Worm (Caenorhabditis elegans) whole organism, late embryonic: ENCODE data around the gene srh-46.

Source experiments
- K09A11.1 ChIP-seq: sonication (generic microtip); optimal IDR thresholded peaks from 2 replicates; lab custom pipeline; 2017; ENCODE audit warnings: antibody characterized with exemption, mild to moderate bottlenecking, missing genetic modification characterization, missing compliant biosample characterization; ENCODE audit not compliant: insufficient read depth
- ahr-1 ChIP-seq: sonication (generic microtip); optimal IDR thresholded peaks from 2 replicates; lab custom pipeline; 2016; ENCODE audit warnings: missing genetic modification characterization, missing compliant biosample characterization
- ama-1 ChIP-seq: fragments of 150-350 bp; optimal IDR thresholded peaks from 2 replicates; lab custom pipeline; 2014
- ceh-14 ChIP-seq: sonication (generic microtip); optimal IDR thresholded peaks from 2 replicates; lab custom pipeline; 2016; ENCODE audit warnings: missing genotype, missing genetic modification characterization, missing compliant biosample characterization
- ceh-18 ChIP-seq: sonication (generic microtip); optimal IDR thresholded peaks from 2 replicates; lab custom pipeline; 2016; ENCODE audit warnings: missing genetic modification characterization, missing compliant biosample characterization
- ceh-19 ChIP-seq: fragments of 200-800 bp; sonication (Bioruptor generic); optimal IDR thresholded peaks from 2 replicates; lab custom pipeline; 2018; ENCODE audit warnings: mild to moderate bottlenecking, missing genetic modification characterization, missing compliant biosample characterization
- ceh-30 ChIP-seq: fragments of 150-350 bp; optimal IDR thresholded peaks from 2 replicates; lab custom pipeline; 2014; ENCODE audit warnings: missing biosample characterization, missing genetic modification characterization
- ceh-31 ChIP-seq: sonication (generic microtip); optimal IDR thresholded peaks from 2 replicates; lab custom pipeline; 2016; ENCODE audit warnings: missing genetic modification characterization, missing compliant biosample characterization
- ceh-34 ChIP-seq: sonication (generic microtip); optimal IDR thresholded peaks from 2 replicates; lab custom pipeline; 2016; ENCODE audit warnings: mild to moderate bottlenecking, missing genetic modification characterization, missing compliant biosample characterization
- ceh-6 ChIP-seq: fragments of 200-800 bp; sonication (Bioruptor generic); optimal IDR thresholded peaks from 2 replicates; lab custom pipeline; 2018; ENCODE audit warnings: mild to moderate bottlenecking, missing genetic modification characterization, missing compliant biosample characterization
- ceh-9 ChIP-seq: sonication (generic microtip); optimal IDR thresholded peaks from 2 replicates; lab custom pipeline; 2016; ENCODE audit warnings: mild to moderate bottlenecking, missing genetic modification characterization, inconsistent platforms, missing compliant biosample characterization
- che-1 ChIP-seq: sonication (generic microtip); optimal IDR thresholded peaks from 2 replicates; lab custom pipeline; 2016; ENCODE audit warnings: mild to moderate bottlenecking, missing genetic modification characterization, missing compliant biosample characterization
- elt-2 ChIP-seq: sonication (generic microtip); optimal IDR thresholded peaks from 2 replicates; lab custom pipeline; 2016; ENCODE audit warnings: missing genetic modification reagents, missing genetic modification characterization, missing compliant biosample characterization
- ets-4 ChIP-seq: sonication (generic microtip); optimal IDR thresholded peaks from 2 replicates; lab custom pipeline; 2016; ENCODE audit warnings: missing genetic modification characterization, missing compliant biosample characterization
- eyg-1 ChIP-seq: sonication (generic microtip); optimal IDR thresholded peaks from 2 replicates; lab custom pipeline; 2016; ENCODE audit warnings: missing genotype, missing genetic modification characterization, missing compliant biosample characterization
- fax-1 ChIP-seq: sonication (generic microtip); optimal IDR thresholded peaks from 2 replicates; lab custom pipeline; 2016; ENCODE audit warnings: missing genotype, missing genetic modification characterization, missing compliant biosample characterization
- fkh-10 ChIP-seq: fragments of 150-350 bp; optimal IDR thresholded peaks from 2 replicates; lab custom pipeline; 2014; ENCODE audit warnings: missing biosample characterization, missing genetic modification reagents, missing genetic modification characterization
- fkh-6 ChIP-seq: sonication (generic microtip); optimal IDR thresholded peaks from 2 replicates; lab custom pipeline; 2016; ENCODE audit warnings: missing genetic modification characterization, missing compliant biosample characterization
- gmeb-2 ChIP-seq: sonication (generic microtip); optimal IDR thresholded peaks from 2 replicates; lab custom pipeline; 2016; ENCODE audit warnings: missing genetic modification characterization, inconsistent platforms, missing compliant biosample characterization
- hlh-13 ChIP-seq: fragments of 200-800 bp; sonication (Bioruptor generic); optimal IDR thresholded peaks from 2 replicates; lab custom pipeline; 2018; ENCODE audit warnings: mild to moderate bottlenecking, missing genetic modification characterization, missing compliant biosample characterization
- hlh-30 ChIP-seq: sonication (generic microtip); optimal IDR thresholded peaks from 2 replicates; lab custom pipeline; 2017; ENCODE audit warnings: antibody characterized with exemption, missing genetic modification characterization, missing compliant biosample characterization; ENCODE audit not compliant: insufficient read depth
- lin-11 ChIP-seq: fragments of 200-800 bp; sonication (Bioruptor generic); optimal IDR thresholded peaks from 2 replicates; lab custom pipeline; 2018; ENCODE audit warnings: mild to moderate bottlenecking, missing genetic modification characterization, missing compliant biosample characterization
- nfya-1 ChIP-seq: sonication (generic microtip); optimal IDR thresholded peaks from 2 replicates; lab custom pipeline; 2017; ENCODE audit warnings: missing genetic modification characterization, mild to moderate bottlenecking, missing compliant biosample characterization, antibody characterized with exemption, moderate library complexity
- nhr-11 ChIP-seq: fragments of 150-350 bp; optimal IDR thresholded peaks from 2 replicates; lab custom pipeline; 2014; ENCODE audit warnings: missing biosample characterization, missing genetic modification characterization
- pha-2 ChIP-seq: sonication (generic microtip); optimal IDR thresholded peaks from 2 replicates; lab custom pipeline; 2017; ENCODE audit warnings: mild to moderate bottlenecking, missing genetic modification characterization, missing compliant biosample characterization
- pros-1 ChIP-seq: fragments of 150-350 bp; optimal IDR thresholded peaks from 2 replicates; lab custom pipeline; 2014; ENCODE audit warnings: missing biosample characterization, missing genetic modification reagents, missing genetic modification characterization
- ref-2 ChIP-seq: sonication (generic microtip); optimal IDR thresholded peaks from 2 replicates; lab custom pipeline; 2016; ENCODE audit warnings: missing genetic modification characterization, missing compliant biosample characterization
- sdc-2 ChIP-seq: sonication (generic microtip); optimal IDR thresholded peaks from 2 replicates; lab custom pipeline; 2016; ENCODE audit warnings: missing genotype, missing genetic modification characterization, missing compliant biosample characterization
- sox-2 ChIP-seq: fragments of 200-800 bp; sonication (Bioruptor generic); IDR thresholded peaks from 2 replicates; pipeline ENCODE4 v1.3.6; 2022; ENCODE audit warnings: missing genetic modification reagents, missing genetic modification characterization, missing compliant biosample characterization
- sox-4 ChIP-seq: sonication (generic microtip); optimal IDR thresholded peaks from 2 replicates; lab custom pipeline; 2017; ENCODE audit warnings: mild to moderate bottlenecking, missing genetic modification characterization, inconsistent platforms, missing compliant biosample characterization
- syd-9 ChIP-seq: sonication (generic microtip); optimal IDR thresholded peaks from 2 replicates; lab custom pipeline; 2016; ENCODE audit warnings: mild to moderate bottlenecking, missing genetic modification characterization, moderate library complexity, missing compliant biosample characterization
- tbx-2 ChIP-seq: sonication (generic microtip); optimal IDR thresholded peaks from 2 replicates; lab custom pipeline; 2016; ENCODE audit warnings: missing genetic modification characterization, missing compliant biosample characterization
- unc-42 ChIP-seq: sonication (generic microtip); optimal IDR thresholded peaks from 2 replicates; lab custom pipeline; 2016; ENCODE audit warnings: missing genotype, missing genetic modification characterization, missing compliant biosample characterization
- unc-55 ChIP-seq: sonication (generic microtip); optimal IDR thresholded peaks from 2 replicates; lab custom pipeline; 2017; ENCODE audit warnings: missing biosample characterization, missing genetic modification reagents, missing genetic modification characterization
- unc-86 ChIP-seq: sonication (generic microtip); optimal IDR thresholded peaks from 2 replicates; lab custom pipeline; 2016; ENCODE audit warnings: missing genetic modification characterization, missing compliant biosample characterization

srh-46 gene

DNA sequence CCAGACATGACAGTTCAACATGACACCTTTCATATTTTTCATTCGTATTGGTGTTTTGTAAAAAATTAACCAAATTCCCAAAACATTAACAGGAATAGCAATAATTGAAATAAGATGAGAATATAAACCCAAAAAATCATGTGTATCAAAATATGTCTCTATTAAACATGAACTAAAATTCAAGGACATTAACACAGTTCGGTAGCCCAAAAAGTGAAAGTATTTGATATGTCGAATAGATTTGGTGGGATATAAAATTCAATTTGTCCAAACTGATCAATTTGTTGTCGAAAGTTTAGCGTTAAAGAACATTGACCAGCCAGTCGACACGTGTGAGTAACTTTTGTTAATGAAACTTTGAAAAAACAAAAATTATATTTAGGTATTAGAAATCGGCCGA lies at the start of gene srh-46:
Gene srh-46, minus strand, starts transcription at position 189 of the 400 bp plus-strand sequence.
- TF ChIP-seq ets-4 (tag; lab: Kevin White, UChicago) (no peak), unc-86 (tag; lab: Kevin White, UChicago) (no peak), ahr-1 (tag; lab: Kevin White, UChicago) (no peak)

DNA sequence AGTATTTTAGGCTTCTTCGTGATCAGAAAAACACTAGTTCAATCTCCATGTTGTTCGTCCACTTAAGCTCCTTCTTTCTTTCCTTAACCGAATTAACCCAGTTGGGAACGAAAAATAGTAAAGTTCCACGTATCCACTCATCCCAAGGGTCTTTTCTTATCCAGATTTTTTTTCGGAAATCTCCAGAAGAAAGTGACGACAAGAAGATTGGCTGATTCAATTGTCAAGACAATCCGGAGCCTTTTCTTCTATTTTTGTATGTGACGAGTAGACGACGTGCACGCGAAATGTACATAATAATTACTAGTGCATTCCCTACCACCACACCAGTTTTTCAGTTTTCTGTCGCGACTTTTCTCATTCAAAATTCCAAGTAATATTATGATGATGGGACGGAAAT lies 48.6 kb upstream of the srh-46 start:
- TF ChIP-seq unc-42 (peak; percentile 36), fkh-10 (GFP tag; lab: Kevin White, UChicago) (no peak), sdc-2 (tag; lab: Kevin White, UChicago) (no peak), unc-55 (no peak)

DNA sequence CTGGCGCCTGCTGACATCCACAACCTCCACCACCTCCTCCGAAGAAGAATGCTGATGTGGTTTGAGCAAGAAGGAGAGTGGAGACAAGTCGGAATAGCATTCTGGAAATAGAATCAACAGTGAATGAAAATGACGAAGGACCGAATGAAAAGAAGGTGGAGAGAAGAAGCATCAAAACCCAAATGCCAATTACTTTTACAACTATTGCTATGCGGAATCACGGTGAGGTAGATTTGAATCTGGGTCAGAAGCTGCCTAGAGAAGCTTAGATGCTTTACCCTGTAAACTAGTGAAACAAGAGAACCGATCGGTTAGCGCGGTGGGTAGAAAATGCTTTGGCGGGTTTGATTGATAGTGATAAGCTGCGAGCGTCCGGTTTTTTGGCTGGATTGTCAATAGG lies 44.2 kb upstream of the srh-46 start, which contains the start of gene grl-7:
Gene grl-7, minus strand, starts transcription at position 101 of the 400 bp plus-strand sequence.
- TF ChIP-seq ref-2 (tag; lab: Kevin White, UChicago) (no peak), unc-42 (no peak), eyg-1 (tag; lab: Kevin White, UChicago) (no peak), hlh-13 (GFP tag; lab: Kevin White, UChicago) (no peak)
- TF ChIP-seq, all 69 proteins: peak for 0

DNA sequence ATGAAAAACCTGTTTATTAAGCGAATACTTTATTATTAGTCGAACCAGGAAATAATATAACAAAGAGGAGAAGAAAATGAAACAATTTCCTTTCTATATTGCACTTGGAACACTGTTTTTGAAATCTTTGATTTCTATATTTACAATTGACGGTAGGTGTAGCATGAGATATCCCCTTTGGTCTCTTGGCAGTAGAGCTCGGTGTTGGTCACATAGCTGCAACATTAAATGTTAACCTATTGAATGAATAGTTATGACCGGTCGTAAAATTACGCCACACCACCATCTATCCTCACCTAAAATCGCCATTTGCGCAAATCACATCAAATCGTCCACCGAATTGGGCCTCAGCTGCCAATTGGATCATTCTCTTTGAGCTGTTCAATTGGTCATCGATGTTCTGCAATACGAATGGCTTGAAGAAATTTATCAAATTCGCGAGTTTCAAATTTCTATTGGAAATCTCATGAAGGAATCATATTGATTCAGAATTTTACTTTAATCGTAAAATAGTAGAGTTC lies 42.2 kb upstream of the srh-46 start:
- TF ChIP-seq nfya-1 (tag; lab: Kevin White, UChicago) (no peak), gmeb-2 (tag; lab: Kevin White, UChicago) (peak; percentile 24), ama-1 (lab: Kevin White, UChicago) (peak; percentile 75)

DNA sequence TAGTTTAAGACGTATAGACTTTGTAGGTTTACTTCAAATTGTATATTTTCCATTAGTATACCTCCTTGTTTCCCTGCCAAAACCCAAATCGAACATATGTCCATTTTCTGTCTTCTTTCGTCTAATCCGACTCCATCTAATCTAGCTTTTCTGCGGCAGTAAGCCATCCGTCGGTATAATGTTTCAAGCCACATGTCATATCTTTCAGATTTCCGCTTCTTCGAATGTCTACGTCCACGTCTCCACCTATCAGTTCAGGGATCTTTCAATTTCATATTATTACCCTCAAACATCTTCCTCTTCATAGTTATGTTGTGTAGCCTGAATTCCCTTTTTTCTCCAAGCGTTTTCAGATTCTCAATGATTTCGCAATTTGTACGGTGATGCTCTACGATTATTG lies 41.4 kb upstream of the srh-46 start:
- TF ChIP-seq ama-1 (lab: Kevin White, UChicago) (peak; percentile 3), syd-9 (tag; lab: Kevin White, UChicago) (no peak)

DNA sequence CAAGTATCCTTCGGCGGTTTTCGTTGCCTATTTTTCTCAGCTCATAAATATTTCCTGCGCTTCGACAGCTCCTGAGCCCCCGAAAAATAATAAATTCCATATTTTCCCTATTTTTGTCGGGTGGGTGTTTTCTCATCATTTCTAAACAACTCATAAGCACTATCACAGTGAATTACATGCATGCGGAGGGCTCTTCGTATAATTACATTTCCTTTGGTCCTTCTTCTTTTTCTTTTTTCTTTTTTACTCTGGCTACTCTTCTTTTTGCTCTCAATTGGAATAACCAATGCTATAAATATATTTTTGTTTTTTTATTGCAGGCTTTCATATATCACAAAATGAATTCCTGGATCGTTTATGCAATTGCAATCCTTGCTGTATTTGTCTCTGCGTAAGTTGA lies 39.2 kb upstream of the srh-46 start, which contains the start of gene T02E9.5:
Gene T02E9.5, plus strand, starts transcription at position 321 of the 400 bp plus-strand sequence.
- TF ChIP-seq fkh-6 (tag; lab: Kevin White, UChicago) (no peak), unc-42 (peak; percentile 91), pha-2 (tag; lab: Kevin White, UChicago) (no peak)

DNA sequence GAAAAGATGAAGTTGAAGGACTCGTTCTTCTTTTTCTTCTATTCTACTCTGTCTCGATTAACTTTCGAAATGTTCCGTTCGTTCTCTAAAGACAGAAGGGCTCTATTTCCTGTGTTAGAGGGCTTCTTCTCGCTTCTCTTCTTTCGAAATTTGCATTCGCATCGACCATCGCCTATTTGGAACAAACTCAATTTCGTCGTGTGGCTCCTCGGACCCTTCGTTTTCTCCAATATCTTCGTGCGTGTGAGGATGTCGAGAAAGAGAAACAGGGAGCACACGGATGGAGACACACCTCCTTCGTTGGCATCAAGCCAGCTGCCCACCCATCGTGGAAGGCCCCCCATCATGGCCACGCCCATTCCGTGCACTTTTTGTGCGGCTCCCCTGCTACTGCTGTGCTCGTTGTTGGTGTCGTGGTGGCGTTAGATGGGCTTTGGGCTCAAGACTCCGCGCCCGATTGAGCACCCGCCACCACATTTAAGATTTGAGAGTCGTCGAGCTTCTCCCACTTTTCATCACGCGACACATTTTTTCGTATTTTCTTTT lies 38.5 kb upstream of the srh-46 start:
- TF ChIP-seq ahr-1 (tag; lab: Kevin White, UChicago) (no peak), tbx-2 (tag; lab: Kevin White, UChicago) (peak; percentile 13), nfya-1 (tag; lab: Kevin White, UChicago) (no peak), unc-42 (peak; percentile 97), nhr-11 (tag; lab: Kevin White, UChicago) (no peak), ceh-9 (tag; lab: Kevin White, UChicago) (no peak), ref-2 (tag; lab: Kevin White, UChicago) (peak; percentile 26), eyg-1 (tag; lab: Kevin White, UChicago) (no peak), che-1 (tag; lab: Kevin White, UChicago) (no peak), ceh-19 (peak; percentile 24), K09A11.1 (tag; lab: Kevin White, UChicago) (no peak), lin-11 (tag; lab: Kevin White, UChicago) (no peak), sox-4 (tag; lab: Kevin White, UChicago) (no peak), hlh-30 (tag; lab: Kevin White, UChicago) (no peak), ceh-34 (peak; percentile 16), ceh-30 (tag; lab: Kevin White, UChicago) (no peak), pros-1 (tag; lab: Kevin White, UChicago) (no peak), ceh-18 (tag; lab: Kevin White, UChicago) (no peak), elt-2 (no peak), fax-1 (tag; lab: Kevin White, UChicago) (no peak), ceh-31 (tag; lab: Kevin White, UChicago) (peak; percentile 38), ceh-6 (GFP tag; lab: Kevin White, UChicago) (no peak), sox-2 (GFP tag; lab: Robert Waterston, UW) (no peak), ceh-14 (tag; lab: Kevin White, UChicago) (no peak), sdc-2 (tag; lab: Kevin White, UChicago) (no peak)
- TF ChIP-seq, all 69 proteins: peak for 6
